Fruit fly (Drosophila melanogaster): ENCODE measurements around the gene CG13280.

DNA sequence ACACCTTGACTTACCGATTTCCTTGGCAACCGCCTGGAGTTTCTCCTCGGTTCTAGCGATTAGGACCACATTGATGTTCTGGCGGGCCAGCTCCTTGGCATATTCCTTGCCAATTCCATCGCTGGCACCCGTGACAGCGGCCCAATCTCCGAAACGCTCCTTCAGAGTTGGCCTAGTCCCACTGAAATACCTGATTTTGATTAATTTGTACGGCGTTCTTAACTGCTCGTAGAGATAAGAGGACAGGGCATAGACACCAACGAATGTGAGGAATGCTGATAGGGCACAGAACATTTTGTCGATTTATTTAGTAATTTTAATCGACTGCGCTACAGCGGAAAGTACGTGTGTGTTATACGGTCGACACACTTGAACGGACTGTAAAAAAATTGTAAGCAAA lies 40.2 kb upstream of the CG13280 start, which contains the start of gene CG6012:
- TF ChIP-seq Ets65A (GFP tag), result no peak
- TF ChIP-seq ttk (GFP tag; IDR thresholded peaks at IDR 0.05), result no peak
- TF ChIP-seq danr (GFP tag; IDR thresholded peaks at IDR 0.05), result no peak
- no peak for TF ChIP-seq CG5245 (GFP tag; optimal IDR thresholded peaks at IDR 0.05)
- no peak for TF ChIP-seq CG8388 (GFP tag; optimal IDR thresholded peaks at IDR 0.05)
- no peak for TF ChIP-seq Lpt (GFP tag; optimal IDR thresholded peaks at IDR 0.05)
- no peak for TF ChIP-seq nom (GFP tag; optimal IDR thresholded peaks at IDR 0.05)
- TF ChIP-seq sima (GFP tag; optimal IDR thresholded peaks at IDR 0.05), result no peak
- no peak for TF ChIP-seq B-H2 (GFP tag; optimal IDR thresholded peaks at IDR 0.05)
- no peak for TF ChIP-seq Usf (GFP tag; optimal IDR thresholded peaks at IDR 0.05)
- TF ChIP-seq CG12769 (tag; optimal IDR thresholded peaks at IDR 0.05), result no peak

Data from whole organism, embryonic.